Worm (Caenorhabditis elegans): ENCODE results near the gene F26F2.7.

DNA sequence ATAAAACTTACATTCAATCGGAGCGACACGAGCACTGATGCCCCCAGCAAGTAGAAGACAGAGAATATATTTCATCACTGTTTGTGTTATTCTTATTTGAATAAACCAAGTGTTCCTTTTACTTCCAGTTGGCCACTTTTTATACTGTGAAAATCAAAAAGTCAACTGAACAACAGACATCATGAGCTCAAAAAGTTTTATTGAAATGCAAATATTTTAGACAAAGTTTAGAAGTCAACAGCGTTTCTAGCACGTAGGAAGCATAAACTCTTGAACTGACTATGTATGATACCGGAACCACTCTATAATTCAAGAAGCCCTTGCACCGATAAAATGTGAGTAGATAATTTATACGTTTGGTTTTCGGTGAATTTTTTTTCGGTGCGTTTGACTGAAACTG, 50.5 kb downstream of the F26F2.7 start, which contains the start of gene F46B3.14:
- TF ChIP-seq hmg-1.2 (GFP tag; IDR thresholded peaks at IDR 0.05) = no peak
- TF ChIP-seq madf-3 (GFP tag; IDR thresholded peaks at IDR 0.05) = no peak
- no peak for TF ChIP-seq unc-130 (GFP tag; optimal IDR thresholded peaks at IDR 0.05)
- no peak for TF ChIP-seq sea-2 (GFP tag; IDR thresholded peaks at IDR 0.05)
- no peak for TF ChIP-seq rec-8 (tag; optimal IDR thresholded peaks at IDR 0.05)
- TF ChIP-seq C17E4.6 (GFP tag; IDR thresholded peaks at IDR 0.05) = no peak

Measured in whole organism, young adult.